Worm (Caenorhabditis elegans): ENCODE measurements around the gene T26H5.10.

- TF ChIP-seq ceh-9 (tag; optimal IDR thresholded peaks at IDR 0.05) (no peak), ceh-34 (tag; optimal IDR thresholded peaks at IDR 0.05) (no peak), ceh-45 (GFP tag; IDR thresholded peaks at IDR 0.05) (no peak), nhr-11 (tag; optimal IDR thresholded peaks at IDR 0.05) (no peak), pax-1 (tag; optimal IDR thresholded peaks at IDR 0.05) (no peak), ceh-19 (GFP tag; optimal IDR thresholded peaks at IDR 0.05) (no peak), pqm-1 (tag; optimal IDR thresholded peaks at IDR 0.05) (no peak), unc-55 (GFP tag; optimal IDR thresholded peaks at IDR 0.05) (no peak), ama-1 (optimal IDR thresholded peaks at IDR 0.05) (no peak), C38D4.7 (GFP tag; optimal IDR thresholded peaks at IDR 0.05) (no peak), fkh-6 (tag; optimal IDR thresholded peaks at IDR 0.05) (no peak)
Measured at ce11 chrV:15401856-15402314, 41.7 kb downstream of the T26H5.10 start, which contains the start of gene fbxa-135.
